Worm (Caenorhabditis elegans): ENCODE results near the gene hpo-25.

hpo-25 gene

DNA sequence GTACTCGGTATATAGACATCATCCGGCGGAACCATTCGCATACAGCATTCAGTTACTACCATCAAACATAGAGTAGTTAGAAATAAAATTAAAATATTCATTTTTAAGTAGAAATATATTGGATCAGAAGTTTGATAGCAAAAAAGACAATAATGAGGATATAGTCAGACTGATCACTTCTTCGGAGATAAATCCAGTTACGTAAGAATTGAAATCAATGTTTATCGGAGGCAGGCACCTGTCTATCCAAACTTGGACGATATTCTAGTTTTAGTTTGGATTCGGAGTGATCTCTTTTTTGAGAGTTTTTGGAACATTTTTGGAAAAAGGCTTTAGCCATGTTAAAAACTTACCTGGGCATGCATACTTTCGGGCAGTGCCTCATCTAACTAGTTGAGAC lies 14.3 kb downstream of the hpo-25 start, which contains the start of gene F16G10.8:
Gene F16G10.8, minus strand, starts transcription at position 101 of the 400 bp plus-strand sequence.
- TF ChIP-seq F16B12.6 (tag; optimal IDR thresholded peaks at IDR 0.05) (no peak), efl-3 (GFP tag; optimal IDR thresholded peaks at IDR 0.05) (no peak), ceh-90 (tag; optimal IDR thresholded peaks at IDR 0.05) (no peak), jun-1 (tag; optimal IDR thresholded peaks at IDR 0.05) (no peak), nhr-20 (tag; optimal IDR thresholded peaks at IDR 0.05) (no peak), ceh-63 (GFP tag; optimal IDR thresholded peaks at IDR 0.05) (no peak), mef-2 (tag; optimal IDR thresholded peaks at IDR 0.05) (no peak), grh-1 (GFP tag; IDR thresholded peaks at IDR 0.05) (no peak)

DNA sequence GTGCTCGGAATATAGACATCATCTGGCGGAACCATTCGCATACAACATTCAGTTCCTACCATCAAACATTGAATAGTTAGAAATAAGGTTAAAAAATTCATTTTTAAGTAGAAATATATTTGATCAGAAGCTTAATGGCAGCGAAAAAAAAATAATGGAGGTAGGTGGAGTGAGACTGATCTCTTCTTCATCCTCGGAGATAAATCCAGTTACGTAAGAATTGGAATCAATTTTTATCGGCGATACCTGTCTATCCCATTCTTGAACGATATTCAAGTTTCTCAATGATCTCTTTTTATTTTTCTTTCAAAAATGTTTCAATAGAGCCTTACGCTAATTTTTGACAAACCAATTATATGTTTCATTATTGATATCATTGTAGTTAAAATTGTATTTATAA lies 16.4 kb downstream of the hpo-25 start, which contains the start of gene F16G10.9:
Gene F16G10.9, minus strand, starts transcription at position 101 of the 400 bp plus-strand sequence.
- TF ChIP-seq blmp-1 (tag; optimal IDR thresholded peaks at IDR 0.05) (no peak), lin-14 (GFP tag; optimal IDR thresholded peaks at IDR 0.05) (no peak), nhr-76 (tag; optimal IDR thresholded peaks at IDR 0.05) (no peak), mef-2 (tag; optimal IDR thresholded peaks at IDR 0.05) (no peak), pax-3 (tag; optimal IDR thresholded peaks at IDR 0.05) (no peak)

DNA sequence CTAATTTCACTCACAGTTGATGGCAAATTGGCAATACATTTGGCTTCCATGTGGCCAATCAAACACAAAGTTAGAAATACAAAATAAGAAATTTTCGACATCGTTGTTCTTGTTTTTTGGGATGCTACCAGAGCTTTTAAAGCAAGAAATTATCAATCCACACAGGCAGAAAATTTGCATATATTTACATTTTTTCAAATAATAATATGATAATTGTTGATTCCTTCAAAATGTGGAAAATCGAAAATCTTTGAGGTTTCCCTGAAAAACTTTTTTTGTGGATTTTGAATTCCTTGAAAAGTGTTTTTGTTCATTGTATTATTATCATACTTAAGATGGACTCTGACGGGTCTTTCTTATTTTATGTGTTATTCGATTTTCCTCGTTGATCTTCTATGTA lies 21.8 kb downstream of the hpo-25 start, which contains the start of gene F16G10.10:
Gene F16G10.10, minus strand, starts transcription at position 101 of the 400 bp plus-strand sequence.
- TF ChIP-seq swsn-7 (tag; optimal IDR thresholded peaks at IDR 0.05): no peak
- TF ChIP-seq grh-1 (GFP tag; IDR thresholded peaks at IDR 0.05): no peak
- no peak for TF ChIP-seq lsy-2 (tag; optimal IDR thresholded peaks at IDR 0.05)
- TF ChIP-seq rnt-1 (tag; optimal IDR thresholded peaks at IDR 0.05): no peak
- no peak for TF ChIP-seq ces-1 (GFP tag; optimal IDR thresholded peaks at IDR 0.05)
- TF ChIP-seq jun-1 (tag; optimal IDR thresholded peaks at IDR 0.05): no peak
- TF ChIP-seq unc-30 (tag; optimal IDR thresholded peaks at IDR 0.05): no peak
- TF ChIP-seq egl-27 (tag; optimal IDR thresholded peaks at IDR 0.05): no peak
- no peak for TF ChIP-seq fkh-4 (tag; optimal IDR thresholded peaks at IDR 0.05; ENCODE audit: borderline replicate concordance)
- TF ChIP-seq egl-13 (tag; optimal IDR thresholded peaks at IDR 0.05): no peak
- TF ChIP-seq ceh-82 (tag; optimal IDR thresholded peaks at IDR 0.05): no peak

DNA sequence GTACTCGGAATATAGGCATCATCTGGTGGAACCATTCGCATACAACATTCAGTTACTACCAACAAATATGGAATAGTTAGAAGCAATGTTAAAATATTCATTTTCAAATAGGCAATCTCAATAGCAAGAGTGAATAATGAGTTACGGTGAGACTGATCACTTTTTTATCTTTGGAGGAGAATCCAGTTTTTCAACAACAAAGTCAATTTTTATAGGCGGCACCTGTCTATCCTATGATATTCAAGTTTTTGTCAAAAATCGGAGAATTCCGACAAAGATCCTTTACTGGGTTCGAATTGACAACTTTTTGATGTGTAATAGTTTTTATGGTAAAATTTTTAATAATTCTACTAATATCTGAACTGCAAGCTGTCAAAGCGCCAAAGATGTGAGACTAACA lies 24.8 kb downstream of the hpo-25 start, which contains the start of gene F16G10.11:
Gene F16G10.11, minus strand, starts transcription at position 101 of the 400 bp plus-strand sequence.
- no peak for TF ChIP-seq alr-1 (tag; optimal IDR thresholded peaks at IDR 0.05; ENCODE audit: borderline replicate concordance)

DNA sequence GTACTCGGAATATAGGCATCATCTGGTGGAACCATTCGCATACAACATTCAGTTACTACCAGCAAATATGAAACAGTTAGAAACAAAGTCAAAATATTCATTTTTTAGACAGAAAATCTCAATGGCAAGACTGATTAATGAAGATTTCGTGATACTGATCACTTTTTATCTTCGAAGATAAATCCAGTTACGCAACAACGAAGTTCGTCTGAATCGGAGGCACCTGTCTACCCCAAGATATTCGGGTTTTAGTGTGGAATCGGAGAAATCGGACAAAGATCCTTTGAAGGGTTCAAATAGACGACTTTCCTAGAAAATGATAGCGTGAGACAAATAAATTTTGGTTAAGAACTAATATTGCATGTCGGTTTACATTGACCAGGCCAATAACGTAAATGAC lies 26.8 kb downstream of the hpo-25 start, which contains the start of gene F16G10.13:
Gene F16G10.13, minus strand, starts transcription at position 101 of the 400 bp plus-strand sequence.
- TF ChIP-seq egl-27 (tag; optimal IDR thresholded peaks at IDR 0.05): no peak
- TF ChIP-seq C34B4.2 (tag; optimal IDR thresholded peaks at IDR 0.05): no peak
- no peak for TF ChIP-seq pqm-1 (tag; optimal IDR thresholded peaks at IDR 0.05)
- TF ChIP-seq unc-62 (GFP tag; optimal IDR thresholded peaks at IDR 0.05): no peak
- TF ChIP-seq hlh-4 (tag; optimal IDR thresholded peaks at IDR 0.05): no peak
- TF ChIP-seq fkh-8 (tag; optimal IDR thresholded peaks at IDR 0.05): no peak
- TF ChIP-seq snpc-4 (tag; optimal IDR thresholded peaks at IDR 0.05): no peak
- TF ChIP-seq ama-1 (optimal IDR thresholded peaks at IDR 0.05): no peak
- no peak for TF ChIP-seq hlh-17 (GFP tag; optimal IDR thresholded peaks at IDR 0.05; ENCODE audit: borderline replicate concordance)
- TF ChIP-seq C16A3.4 (tag; optimal IDR thresholded peaks at IDR 0.05): no peak
- TF ChIP-seq C04F5.9 (tag; optimal IDR thresholded peaks at IDR 0.05): no peak
- no peak for TF ChIP-seq efl-3 (GFP tag; optimal IDR thresholded peaks at IDR 0.05)
- TF ChIP-seq nhr-19 (GFP tag; conservative IDR thresholded peaks at IDR 0.05): no peak
- no peak for TF ChIP-seq elt-2 (tag; optimal IDR thresholded peaks at IDR 0.05)
- TF ChIP-seq nhr-85 (tag): no peak
- TF ChIP-seq dsc-1 (tag; optimal IDR thresholded peaks at IDR 0.05): no peak
- no peak for TF ChIP-seq lsy-2 (tag; optimal IDR thresholded peaks at IDR 0.05)
- no peak for TF ChIP-seq skn-1 (tag; optimal IDR thresholded peaks at IDR 0.05)
